Worm (Caenorhabditis elegans) whole organism, mixed stage, embryonic: ENCODE results near the gene plpp-1.1.

Experiments used
- bed-3 ChIP-seq: fragments of 200-800 bp; sonication (Bioruptor generic); optimal IDR thresholded peaks from 3 replicates; lab custom pipeline; 2018; ENCODE audit warnings: mild to moderate bottlenecking, missing genetic modification characterization, moderate library complexity, missing compliant biosample characterization
- blmp-1 ChIP-seq: fragments of 150-350 bp; optimal IDR thresholded peaks from 2 replicates; lab custom pipeline; 2014; ENCODE audit warnings: missing biosample characterization, missing genetic modification characterization
- ceh-43 ChIP-seq: fragments of 200-800 bp; sonication (Bioruptor generic); optimal IDR thresholded peaks from 2 replicates; lab custom pipeline; 2018; ENCODE audit warnings: mild to moderate bottlenecking, missing genetic modification characterization, moderate library complexity, missing compliant biosample characterization
- ceh-83 ChIP-seq: fragments of 200-800 bp; sonication (Bioruptor generic); optimal IDR thresholded peaks from 2 replicates; lab custom pipeline; 2018; ENCODE audit warnings: mild to moderate bottlenecking, missing genetic modification characterization, missing compliant biosample characterization
- ces-1 ChIP-seq: fragments of 150-350 bp; optimal IDR thresholded peaks from 2 replicates; lab custom pipeline; 2014; ENCODE audit warnings: missing biosample characterization, missing genetic modification reagents, missing genetic modification characterization
- elt-1 ChIP-seq: sonication (generic microtip); optimal IDR thresholded peaks from 2 replicates; lab custom pipeline; 2017; ENCODE audit warnings: missing genetic modification characterization, mild to moderate bottlenecking, missing compliant biosample characterization, antibody characterized with exemption, moderate library complexity, borderline replicate concordance; ENCODE audit not compliant: insufficient read depth
- elt-3 ChIP-seq: fragments of 150-350 bp; optimal IDR thresholded peaks from 2 replicates; lab custom pipeline; 2014; ENCODE audit warnings: missing biosample characterization, missing genetic modification characterization
- flh-1 ChIP-seq: fragments of 200-800 bp; sonication (Bioruptor generic); optimal IDR thresholded peaks from 2 replicates; lab custom pipeline; 2018; ENCODE audit warnings: mild to moderate bottlenecking, missing genetic modification characterization, moderate library complexity, missing compliant biosample characterization
- ham-2 ChIP-seq: fragments of 200-800 bp; sonication (Bioruptor generic); optimal IDR thresholded peaks from 2 replicates; lab custom pipeline; 2018; ENCODE audit warnings: mild to moderate bottlenecking, missing genetic modification characterization, missing compliant biosample characterization
- hlh-1 ChIP-seq: fragments of 150-350 bp; optimal IDR thresholded peaks from 2 replicates; lab custom pipeline; 2014; ENCODE audit warnings: missing biosample characterization, missing genetic modification reagents, missing genetic modification characterization
- lin-32 ChIP-seq: fragments of 200-800 bp; sonication (Bioruptor generic); optimal IDR thresholded peaks from 2 replicates; lab custom pipeline; 2018; ENCODE audit warnings: mild to moderate bottlenecking, missing genetic modification characterization, missing compliant biosample characterization
- lsy-2 ChIP-seq: fragments of 150-350 bp; optimal IDR thresholded peaks from 2 replicates; lab custom pipeline; 2014; ENCODE audit warnings: missing biosample characterization, missing genetic modification characterization
- mab-5 ChIP-seq: fragments of 150-350 bp; optimal IDR thresholded peaks from 2 replicates; lab custom pipeline; 2014; ENCODE audit warnings: missing biosample characterization, missing genetic modification characterization
- mep-1 ChIP-seq: fragments of 150-350 bp; optimal IDR thresholded peaks from 2 replicates; lab custom pipeline; 2017; ENCODE audit warnings: missing biosample characterization, missing genetic modification reagents, missing genetic modification characterization, inconsistent platforms
- mls-2 ChIP-seq: sonication (generic microtip); optimal IDR thresholded peaks from 2 replicates; lab custom pipeline; 2016; ENCODE audit warnings: mild to moderate bottlenecking, missing genetic modification characterization, moderate library complexity, missing compliant biosample characterization
- nhr-12 ChIP-seq: fragments of 150-350 bp; optimal IDR thresholded peaks from 2 replicates; lab custom pipeline; 2014; ENCODE audit warnings: missing biosample characterization, missing genetic modification characterization
- nhr-2 ChIP-seq: fragments of 150-350 bp; optimal IDR thresholded peaks from 2 replicates; lab custom pipeline; 2014; ENCODE audit warnings: missing biosample characterization, missing genetic modification characterization
- nhr-28 ChIP-seq: fragments of 150-350 bp; optimal IDR thresholded peaks from 2 replicates; lab custom pipeline; 2014; ENCODE audit warnings: missing biosample characterization, missing genetic modification characterization
- nhr-76 ChIP-seq: sonication (generic microtip); optimal IDR thresholded peaks from 2 replicates; lab custom pipeline; 2017; ENCODE audit warnings: missing biosample characterization, missing genetic modification characterization
- pha-4 ChIP-seq: fragments of 150-350 bp; optimal IDR thresholded peaks from 2 replicates; lab custom pipeline; 2018; ENCODE audit warnings: missing biosample characterization, missing genetic modification reagents, missing genetic modification characterization
- snpc-4 ChIP-seq: fragments of 150-350 bp; optimal IDR thresholded peaks from 2 replicates; lab custom pipeline; 2014; ENCODE audit warnings: missing biosample characterization, missing genetic modification characterization
- tbx-8 ChIP-seq: fragments of 200-800 bp; sonication (Bioruptor generic); optimal IDR thresholded peaks from 2 replicates; lab custom pipeline; 2018; ENCODE audit warnings: mild to moderate bottlenecking, missing genetic modification characterization, moderate library complexity, missing compliant biosample characterization
- unc-39 ChIP-seq: fragments of 150-350 bp; optimal IDR thresholded peaks from 2 replicates; lab custom pipeline; 2014; ENCODE audit warnings: missing biosample characterization, missing genetic modification characterization
- unc-62 ChIP-seq: fragments of 150-350 bp; optimal IDR thresholded peaks from 2 replicates; lab custom pipeline; 2014; ENCODE audit warnings: missing biosample characterization, missing genetic modification reagents, missing genetic modification characterization

plpp-1.1 gene

DNA sequence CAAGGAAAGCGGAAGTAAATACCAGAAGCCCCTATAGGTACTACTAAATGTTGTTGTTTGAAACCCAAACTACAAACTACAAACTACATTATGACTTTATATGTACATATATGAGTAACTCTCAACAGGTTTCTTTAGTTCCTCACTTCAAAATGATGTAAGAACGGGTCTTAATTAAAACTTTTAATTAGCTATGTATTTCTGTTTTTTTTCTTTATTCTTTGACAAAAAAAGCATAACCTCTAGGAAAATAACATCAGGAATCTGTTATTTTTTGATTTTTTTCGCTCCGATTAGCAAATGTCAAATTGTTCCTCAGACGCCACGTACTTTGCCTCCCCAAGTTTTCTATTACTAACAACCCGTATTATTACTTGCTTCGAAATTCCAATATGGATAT, 49.5 kb downstream of the plpp-1.1 start, which contains the start of gene srh-250:
TSS of gene srh-250 (plus strand) at position 301 of the 400 bp plus-strand sequence.
- no peak for TF ChIP-seq ces-1 (GFP tag; lab: Kevin White, UChicago)
- TF ChIP-seq ceh-83 (GFP tag; lab: Kevin White, UChicago): no peak
- no peak for TF ChIP-seq bed-3 (GFP tag; lab: Kevin White, UChicago)
- TF ChIP-seq unc-39: no peak
- no peak for TF ChIP-seq mls-2 (tag; lab: Kevin White, UChicago)
- TF ChIP-seq lsy-2 (tag; lab: Kevin White, UChicago): no peak
- TF ChIP-seq unc-62 (GFP tag; lab: Kevin White, UChicago): no peak
- no peak for TF ChIP-seq nhr-12 (tag; lab: Kevin White, UChicago)
- TF ChIP-seq tbx-8 (GFP tag; lab: Kevin White, UChicago): no peak
- no peak for TF ChIP-seq blmp-1
- no peak for TF ChIP-seq mab-5
- no peak for TF ChIP-seq pha-4 (tag; lab: Kevin White, UChicago)
- no peak for TF ChIP-seq nhr-2 (tag; lab: Kevin White, UChicago)
- TF ChIP-seq elt-1: no peak
- no peak for TF ChIP-seq elt-3 (tag; lab: Kevin White, UChicago)
- TF ChIP-seq nhr-28 (tag; lab: Kevin White, UChicago): no peak
- TF ChIP-seq hlh-1 (tag; lab: Kevin White, UChicago): no peak
- no peak for TF ChIP-seq snpc-4 (tag; lab: Kevin White, UChicago)
- TF ChIP-seq ceh-43 (GFP tag; lab: Kevin White, UChicago): no peak
- TF ChIP-seq flh-1: no peak

DNA sequence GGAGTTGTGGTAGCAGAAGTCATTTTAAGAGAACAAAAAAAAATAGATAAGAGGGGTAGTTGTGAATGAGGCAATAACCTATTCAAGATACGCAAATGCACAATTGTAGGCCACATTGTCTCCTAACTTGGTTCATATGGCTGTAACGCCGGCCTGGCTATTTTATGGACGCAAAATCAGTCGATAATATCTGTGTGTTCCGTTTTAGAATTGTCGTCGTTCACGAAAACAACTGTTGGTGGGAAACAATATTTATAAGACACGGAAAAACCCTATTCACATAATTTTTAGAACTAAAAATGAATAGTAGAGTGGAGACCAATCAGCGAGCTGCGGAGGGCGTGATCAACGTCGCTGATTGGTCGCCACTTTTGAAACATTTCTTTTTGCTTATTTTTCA, 49.9 kb downstream of the plpp-1.1 start, which contains the start of gene sdz-7:
TSS of gene sdz-7 (minus strand) at position 101 of the 400 bp plus-strand sequence.
- TF ChIP-seq ham-2 (GFP tag; lab: Kevin White, UChicago): no peak
- TF ChIP-seq mep-1 (tag; lab: Kevin White, UChicago): no peak
- TF ChIP-seq tbx-8 (GFP tag; lab: Kevin White, UChicago): no peak
- no peak for TF ChIP-seq elt-3 (tag; lab: Kevin White, UChicago)
- TF ChIP-seq ceh-83 (GFP tag; lab: Kevin White, UChicago): no peak
- no peak for TF ChIP-seq flh-1
- no peak for TF ChIP-seq nhr-2 (tag; lab: Kevin White, UChicago)

- no peak for TF ChIP-seq blmp-1
- no peak for TF ChIP-seq elt-3 (tag; lab: Kevin White, UChicago)
- TF ChIP-seq ces-1 (GFP tag; lab: Kevin White, UChicago): no peak
- no peak for TF ChIP-seq nhr-76 (tag; lab: Kevin White, UChicago)
- TF ChIP-seq mab-5: no peak
- TF ChIP-seq lin-32 (GFP tag; lab: Kevin White, UChicago): no peak
These were observed 50.7 kb downstream of the plpp-1.1 start, which contains the start of gene nep-3 for ce11 chrII:3877127-3877526. nep-3 (minus strand) TSS chrII:3877227.
